Worm (Caenorhabditis elegans) whole organism, L4/young adult: ENCODE data around the gene srlf-9.
A peak's percentile ranks its signal among the peaks of the same experiment; 100 is the strongest.

ENCODE experiments used
- W03F9.2 ChIP-seq: fragments of 150-350 bp; optimal IDR thresholded peaks from 2 replicates; lab custom pipeline; 2014; ENCODE audit warnings: missing biosample characterization, missing genetic modification characterization
- dao-5 ChIP-seq: sonication (generic microtip); optimal IDR thresholded peaks from 2 replicates; lab custom pipeline; 2016; ENCODE audit warnings: missing genotype, missing genetic modification characterization, moderate library complexity, missing compliant biosample characterization
- him-1 ChIP-seq: sonication (generic microtip); optimal IDR thresholded peaks from 2 replicates; lab custom pipeline; 2016; ENCODE audit warnings: missing genotype, missing genetic modification reagents, missing genetic modification characterization, missing compliant biosample characterization

Gene srlf-9

DNA sequence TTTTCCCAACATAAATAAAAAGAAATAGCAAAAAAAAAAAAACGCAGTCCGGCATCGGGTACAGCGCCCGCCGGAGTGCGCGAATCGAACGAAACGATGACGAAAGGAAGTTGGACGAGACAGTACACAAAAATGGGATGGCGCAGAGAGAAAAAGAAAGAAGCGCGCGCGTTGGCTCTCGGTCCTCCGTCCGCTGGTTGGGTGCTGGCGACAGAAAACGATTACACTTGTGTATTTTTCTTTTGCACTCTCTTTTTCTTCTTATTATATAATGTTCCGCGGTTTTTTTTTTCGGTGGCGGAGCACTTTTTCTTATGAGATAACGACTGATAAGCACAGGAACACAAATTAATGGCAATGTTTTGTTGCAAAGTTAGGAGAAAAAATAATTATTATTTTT lies 24.3 kb downstream of the srlf-9 start:
- TF ChIP-seq dao-5 (tag; lab: Kevin White, UChicago), result no peak
- TF ChIP-seq W03F9.2 (tag; lab: Kevin White, UChicago), result peak; percentile 20
- TF ChIP-seq him-1 (tag; lab: Kevin White, UChicago), result no peak

DNA sequence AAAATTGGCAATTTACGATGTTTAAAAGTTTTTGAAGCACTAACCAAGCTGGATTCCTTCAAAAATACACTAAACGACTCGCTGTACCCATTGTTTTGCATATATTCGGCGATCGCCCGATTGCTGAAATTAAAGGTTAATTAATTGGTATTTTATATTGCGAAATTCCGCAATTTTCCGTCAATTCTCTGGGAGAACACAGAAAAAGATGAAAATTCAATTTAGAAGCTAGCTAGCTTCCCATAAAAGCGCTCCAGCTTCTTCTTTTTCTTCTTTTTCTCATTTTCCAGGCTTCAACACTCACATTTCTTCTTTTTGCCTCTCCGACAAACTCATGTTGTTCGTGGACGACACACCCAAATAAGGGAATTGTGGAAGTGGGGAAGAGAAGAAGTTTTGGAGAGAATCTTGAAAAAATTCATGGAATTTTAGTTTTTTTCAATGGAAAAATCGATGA lies 25.2 kb downstream of the srlf-9 start, which contains the start of gene lis-1:
Gene lis-1, minus strand, starts transcription at position 407 of the 457 bp plus-strand sequence.
- TF ChIP-seq dao-5 (tag; lab: Kevin White, UChicago) (no peak), him-1 (tag; lab: Kevin White, UChicago) (no peak), W03F9.2 (tag; lab: Kevin White, UChicago) (no peak)

DNA sequence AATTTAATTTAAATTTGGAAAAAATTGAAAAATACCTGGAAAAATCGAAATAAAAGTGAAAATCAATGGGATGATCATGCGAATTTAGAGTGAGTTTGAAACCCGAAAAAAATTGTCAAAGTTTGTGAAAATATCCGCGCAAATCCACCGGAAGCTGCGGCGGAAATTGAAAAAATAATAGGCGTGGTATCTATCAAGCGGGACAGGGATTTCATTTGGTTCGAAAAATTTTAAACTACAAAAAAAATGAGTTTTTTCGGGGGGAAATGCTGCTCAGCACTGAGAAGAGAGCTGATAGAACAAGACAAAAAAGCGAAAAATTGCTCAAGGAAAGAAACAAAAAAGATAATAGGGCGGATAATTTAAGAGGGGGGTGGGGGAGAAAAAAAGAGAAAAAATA lies 30.6 kb downstream of the srlf-9 start, which contains the start of gene T03F6.9:
Gene T03F6.9, minus strand, starts transcription at position 101 of the 400 bp plus-strand sequence.
- no peak for TF ChIP-seq dao-5 (tag; lab: Kevin White, UChicago)
- TF ChIP-seq him-1 (tag; lab: Kevin White, UChicago), result no peak
- TF ChIP-seq W03F9.2 (tag; lab: Kevin White, UChicago), result no peak

DNA sequence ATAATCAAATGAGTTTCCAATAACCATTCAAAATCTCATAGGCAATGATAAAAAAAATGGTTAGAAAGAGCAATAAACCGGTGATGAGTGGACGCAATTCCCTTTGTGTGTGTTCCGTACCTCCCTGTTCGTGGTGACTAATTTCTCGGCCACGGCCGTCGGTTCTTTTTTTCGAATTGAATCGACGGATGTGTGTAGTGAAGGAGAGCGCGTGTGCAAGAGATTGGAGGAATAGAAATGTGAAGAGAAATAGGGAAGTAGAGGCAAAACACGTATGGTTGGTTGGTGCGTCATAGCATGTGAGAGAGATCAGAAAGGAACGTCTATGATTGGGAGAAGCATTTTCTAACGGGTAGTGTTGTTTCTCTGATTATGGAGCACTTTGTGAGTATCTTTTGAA lies 41.7 kb downstream of the srlf-9 start:
- peak; percentile 28 for TF ChIP-seq W03F9.2 (tag; lab: Kevin White, UChicago)
- TF ChIP-seq him-1 (tag; lab: Kevin White, UChicago), result no peak

DNA sequence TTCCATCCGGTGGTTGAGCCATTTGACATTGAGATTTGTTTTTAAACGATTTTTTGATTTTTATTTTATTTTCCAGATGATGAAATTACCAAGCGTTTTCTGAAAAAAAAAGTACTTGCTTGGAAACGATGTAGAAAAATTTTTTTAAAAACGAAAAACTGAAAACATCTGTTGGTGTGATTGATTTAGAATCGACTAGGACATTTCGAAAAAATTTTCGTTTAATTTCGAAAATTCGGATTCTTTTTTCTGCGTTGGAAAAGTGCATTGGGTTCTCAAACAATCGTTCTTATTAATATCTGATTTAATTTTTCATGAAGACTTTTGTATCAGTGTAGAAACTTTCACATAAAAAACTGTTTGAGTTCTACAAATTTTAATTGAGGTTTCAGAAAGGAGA lies 42.3 kb downstream of the srlf-9 start, which contains the start of gene F53A2.9:
Gene F53A2.9, minus strand, starts transcription at position 101 of the 400 bp plus-strand sequence.
- no peak for TF ChIP-seq dao-5 (tag; lab: Kevin White, UChicago)
- no peak for TF ChIP-seq W03F9.2 (tag; lab: Kevin White, UChicago)
- no peak for TF ChIP-seq him-1 (tag; lab: Kevin White, UChicago)

DNA sequence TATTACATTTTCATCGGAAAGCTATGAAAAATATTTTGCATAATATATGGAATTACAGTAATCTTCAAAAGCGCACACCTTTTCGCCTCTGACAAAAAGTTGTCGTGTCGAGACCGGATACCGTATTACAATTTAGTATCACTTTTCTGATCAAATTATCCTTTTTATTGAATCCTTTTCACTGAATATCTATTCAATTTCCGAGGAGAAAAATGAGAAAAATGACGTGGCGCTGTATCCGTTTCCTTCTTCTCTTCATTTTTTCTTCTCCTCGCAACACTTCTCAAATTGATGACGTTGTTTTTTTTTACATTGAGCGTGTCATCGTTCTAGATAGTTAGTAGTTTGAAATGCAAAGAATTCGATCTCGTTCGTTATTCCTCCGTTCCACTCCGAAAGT lies 50.6 kb downstream of the srlf-9 start:
- TF ChIP-seq W03F9.2 (tag; lab: Kevin White, UChicago), result no peak
- TF ChIP-seq him-1 (tag; lab: Kevin White, UChicago), result no peak
- no peak for TF ChIP-seq dao-5 (tag; lab: Kevin White, UChicago)
